Fruit fly (Drosophila melanogaster) whole organism, embryonic: ENCODE measurements around the gene rgn.

Experiments
- B-H2 ChIP-seq: fragments of 200-800 bp; sonication (Bioruptor generic); optimal IDR thresholded peaks from 2 replicates; lab custom pipeline; 2018; ENCODE audit warnings: missing biosample characterization, mild to moderate bottlenecking, missing genetic modification characterization
- BEAF-32 ChIP-seq: fragments of 200-800 bp; sonication (Bioruptor generic); optimal IDR thresholded peaks from 3 replicates; lab custom pipeline; 2017; ENCODE audit warnings: missing biosample characterization, missing genetic modification characterization, mild to moderate bottlenecking, moderate library complexity, missing genetic modification reagents
- CG10959 ChIP-seq: fragments of 200-800 bp; sonication (Bioruptor generic); IDR thresholded peaks from 2 replicates; pipeline ENCODE4 v1.3.6; 2022; ENCODE audit warnings: missing biosample characterization, missing genetic modification characterization
- CG11456 ChIP-seq: fragments of 200-800 bp; sonication (Bioruptor generic); IDR thresholded peaks from 3 replicates; pipeline ENCODE4 v1.3.6; 2022; ENCODE audit warnings: missing biosample characterization, missing genetic modification characterization
- CG12155 ChIP-seq: fragments of 200-800 bp; sonication (Bioruptor generic); optimal IDR thresholded peaks from 3 replicates; lab custom pipeline; 2016; ENCODE audit warnings: missing biosample characterization, missing genetic modification characterization
- CG12769 ChIP-seq: fragments of 200-800 bp; sonication (Bioruptor generic); optimal IDR thresholded peaks from 2 replicates; lab custom pipeline; 2019; ENCODE audit warnings: missing biosample characterization, mild to moderate bottlenecking, missing genetic modification characterization, moderate library complexity
- CG14667 ChIP-seq: fragments of 200-800 bp; sonication (Bioruptor generic); IDR thresholded peaks from 2 replicates; pipeline ENCODE4 v1.3.6; 2022; ENCODE audit warnings: missing biosample characterization, missing genetic modification characterization
- CG14710 ChIP-seq: fragments of 200-800 bp; sonication (Bioruptor generic); optimal IDR thresholded peaks from 3 replicates; lab custom pipeline; 2019; ENCODE audit warnings: missing biosample characterization, mild to moderate bottlenecking, missing genetic modification characterization, moderate library complexity
- CG1602 ChIP-seq: fragments of 200-800 bp; sonication (Bioruptor generic); optimal IDR thresholded peaks from 3 replicates; lab custom pipeline; 2016; ENCODE audit warnings: missing biosample characterization, missing genetic modification characterization
- CG2202 ChIP-seq: fragments of 200-800 bp; sonication (Bioruptor generic); optimal IDR thresholded peaks from 2 replicates; lab custom pipeline; 2018; ENCODE audit warnings: missing biosample characterization, mild to moderate bottlenecking, missing genetic modification characterization
- CG31388 ChIP-seq: fragments of 200-800 bp; sonication (Bioruptor generic); optimal IDR thresholded peaks from 2 replicates; lab custom pipeline; 2016; ENCODE audit warnings: missing biosample characterization, missing genetic modification characterization
- CG34376 ChIP-seq: fragments of 200-800 bp; sonication (Bioruptor generic); optimal IDR thresholded peaks from 2 replicates; lab custom pipeline; 2018; ENCODE audit warnings: missing biosample characterization, mild to moderate bottlenecking, missing genetic modification characterization
- CG4328 ChIP-seq: fragments of 200-800 bp; sonication (Bioruptor generic); optimal IDR thresholded peaks from 3 replicates; lab custom pipeline; 2017; ENCODE audit warnings: missing biosample characterization, missing genetic modification reagents, missing genetic modification characterization
- CG4820 ChIP-seq: fragments of 200-800 bp; sonication (Bioruptor generic); optimal IDR thresholded peaks from 3 replicates; lab custom pipeline; 2016; ENCODE audit warnings: missing biosample characterization, missing genetic modification characterization
- CG7745 ChIP-seq: fragments of 200-800 bp; sonication (Bioruptor generic); optimal IDR thresholded peaks from 2 replicates; lab custom pipeline; 2018; ENCODE audit warnings: missing biosample characterization, mild to moderate bottlenecking, missing genetic modification characterization, moderate library complexity
- CG8290 ChIP-seq, 3 experiments: fragments of 200-800 bp; sonication (Bioruptor generic); optimal IDR thresholded peaks; 2 replicates each; lab custom pipeline; 2016 to 2019; ENCODE audit warnings: missing biosample characterization in 3 of 3, missing genetic modification characterization in 3 of 3, mild to moderate bottlenecking in 2 of 3, moderate library complexity in 1 of 3
- Dll ChIP-seq: fragments of 200-800 bp; sonication (Bioruptor generic); IDR thresholded peaks from 4 replicates; pipeline ENCODE4 v1.3.6; 2022; ENCODE audit warnings: missing biosample characterization, missing genetic modification characterization; ENCODE audit not compliant: partially characterized antibody
- Drgx ChIP-seq: fragments of 200-800 bp; sonication (Bioruptor generic); IDR thresholded peaks from 2 replicates; pipeline ENCODE4 v1.3.6; 2022; ENCODE audit warnings: missing biosample characterization, missing genetic modification characterization
- E2f2 ChIP-seq: fragments of 200-800 bp; sonication (Bioruptor generic); IDR thresholded peaks from 2 replicates; pipeline ENCODE4 v1.3.6; 2022; ENCODE audit warnings: missing biosample characterization, missing genetic modification characterization
- Fer2 ChIP-seq: fragments of 200-800 bp; sonication (Bioruptor generic); optimal IDR thresholded peaks from 2 replicates; lab custom pipeline; 2018; ENCODE audit warnings: missing biosample characterization, mild to moderate bottlenecking, missing genetic modification characterization, moderate library complexity
- HHEX ChIP-seq: fragments of 200-800 bp; sonication (Bioruptor generic); optimal IDR thresholded peaks from 3 replicates; lab custom pipeline; 2017; ENCODE audit warnings: missing biosample characterization, mild to moderate bottlenecking, missing genetic modification characterization, missing genetic modification reagents
- HLH54F ChIP-seq: fragments of 200-800 bp; sonication (Bioruptor generic); optimal IDR thresholded peaks from 3 replicates; lab custom pipeline; 2016; ENCODE audit warnings: missing biosample characterization, missing genetic modification characterization
- Hsf ChIP-seq: fragments of 200-800 bp; sonication (Bioruptor generic); optimal IDR thresholded peaks from 3 replicates; lab custom pipeline; 2016; ENCODE audit warnings: missing biosample characterization, missing genetic modification characterization
- Kr ChIP-seq: fragments of 200-800 bp; sonication (Bioruptor generic); optimal IDR thresholded peaks from 2 replicates; lab custom pipeline; 2017; ENCODE audit warnings: missing biosample characterization, mild to moderate bottlenecking, missing genetic modification characterization
- Lhr ChIP-seq: fragments of 200-800 bp; sonication (Bioruptor generic); optimal IDR thresholded peaks from 3 replicates; lab custom pipeline; 2017; ENCODE audit warnings: mild to moderate bottlenecking, missing biosample characterization, missing genetic modification reagents, missing genetic modification characterization
- Ravus ChIP-seq: fragments of 200-800 bp; sonication (Bioruptor generic); IDR thresholded peaks from 2 replicates; pipeline ENCODE4 v1.3.6; 2022; ENCODE audit warnings: missing biosample characterization, missing genetic modification characterization
- Sox100B ChIP-seq: fragments of 200-800 bp; sonication (Bioruptor generic); optimal IDR thresholded peaks from 3 replicates; lab custom pipeline; 2018; ENCODE audit warnings: missing biosample characterization, mild to moderate bottlenecking, missing genetic modification characterization
- Usf ChIP-seq: fragments of 200-800 bp; sonication (Bioruptor generic); optimal IDR thresholded peaks from 2 replicates; lab custom pipeline; 2017; ENCODE audit warnings: missing genotype, missing biosample characterization, missing genetic modification characterization
- amos ChIP-seq: fragments of 200-800 bp; sonication (Bioruptor generic); IDR thresholded peaks from 2 replicates; pipeline ENCODE4 v1.3.6; 2022; ENCODE audit warnings: missing biosample characterization, missing genetic modification characterization; ENCODE audit not compliant: partially characterized antibody
- ap ChIP-seq: fragments of 200-800 bp; sonication (Bioruptor generic); IDR thresholded peaks from 2 replicates; pipeline ENCODE4 v1.3.6; 2022; ENCODE audit warnings: missing biosample characterization, missing genetic modification characterization
- az2 ChIP-seq: fragments of 200-800 bp; sonication (Bioruptor generic); optimal IDR thresholded peaks from 3 replicates; lab custom pipeline; 2016; ENCODE audit warnings: missing biosample characterization, missing genetic modification characterization
- bcd ChIP-seq: fragments of 200-800 bp; sonication (Bioruptor generic); optimal IDR thresholded peaks from 2 replicates; lab custom pipeline; 2017; ENCODE audit warnings: missing biosample characterization, mild to moderate bottlenecking, missing genetic modification characterization
- bowl ChIP-seq: fragments of 200-800 bp; sonication (Bioruptor generic); IDR thresholded peaks from 2 replicates; pipeline ENCODE4 v1.3.6; 2022; ENCODE audit warnings: missing biosample characterization, missing genetic modification characterization
- bsh ChIP-seq, 2 experiments: fragments of 200-800 bp; sonication (Bioruptor generic); optimal IDR thresholded peaks; 2 replicates each; lab custom pipeline; 2017 to 2018; ENCODE audit warnings: mild to moderate bottlenecking in 2 of 2, missing biosample characterization in 2 of 2, missing genetic modification characterization in 2 of 2, moderate library complexity in 1 of 2
- btn ChIP-seq: fragments of 200-800 bp; sonication (Bioruptor generic); optimal IDR thresholded peaks from 2 replicates; lab custom pipeline; 2016; ENCODE audit warnings: missing biosample characterization, missing genetic modification characterization
- chif ChIP-seq, 2 experiments: fragments of 200-800 bp; sonication (Bioruptor generic); optimal IDR thresholded peaks; 3 replicates each; lab custom pipeline; 2016; ENCODE audit warnings: missing biosample characterization in 2 of 2, missing genetic modification characterization in 2 of 2
- chn ChIP-seq: fragments of 200-800 bp; sonication (Bioruptor generic); optimal IDR thresholded peaks from 2 replicates; lab custom pipeline; 2016; ENCODE audit warnings: missing biosample characterization, missing genetic modification characterization
- dimm ChIP-seq: fragments of 200-800 bp; sonication (Bioruptor generic); IDR thresholded peaks from 2 replicates; pipeline ENCODE4 v1.3.6; 2022; ENCODE audit warnings: missing biosample characterization, missing genetic modification characterization
- dmrt99B ChIP-seq: fragments of 200-800 bp; sonication (Bioruptor generic); optimal IDR thresholded peaks from 2 replicates; lab custom pipeline; 2018; ENCODE audit warnings: missing biosample characterization, mild to moderate bottlenecking, missing genetic modification characterization, moderate library complexity
- ewg ChIP-seq: fragments of 200-800 bp; sonication (Bioruptor generic); optimal IDR thresholded peaks from 3 replicates; lab custom pipeline; 2017; ENCODE audit warnings: mild to moderate bottlenecking, missing biosample characterization, missing genetic modification reagents, missing genetic modification characterization
- her ChIP-seq: fragments of 200-800 bp; sonication (Bioruptor generic); optimal IDR thresholded peaks from 2 replicates; lab custom pipeline; 2016; ENCODE audit warnings: missing biosample characterization, missing genetic modification characterization
- inv ChIP-seq: fragments of 200-800 bp; sonication (Bioruptor generic); IDR thresholded peaks from 2 replicates; pipeline ENCODE4 v1.3.6; 2022; ENCODE audit warnings: missing biosample characterization, missing genetic modification characterization; ENCODE audit not compliant: partially characterized antibody
- lbe ChIP-seq: fragments of 200-800 bp; sonication (Bioruptor generic); optimal IDR thresholded peaks from 2 replicates; lab custom pipeline; 2016; ENCODE audit warnings: missing biosample characterization, mild to moderate bottlenecking, missing genetic modification characterization
- mam ChIP-seq: fragments of 200-800 bp; sonication (Bioruptor generic); optimal IDR thresholded peaks from 3 replicates; lab custom pipeline; 2016; ENCODE audit warnings: missing biosample characterization, missing genetic modification characterization
- scrt ChIP-seq: fragments of 200-800 bp; sonication (Bioruptor generic); optimal IDR thresholded peaks from 2 replicates; lab custom pipeline; 2018; ENCODE audit warnings: missing biosample characterization, mild to moderate bottlenecking, missing genetic modification characterization, moderate library complexity
- seq ChIP-seq: fragments of 200-800 bp; sonication (Bioruptor generic); IDR thresholded peaks from 2 replicates; pipeline ENCODE4 v1.3.6; 2022; ENCODE audit warnings: missing biosample characterization, missing genetic modification characterization
- tx ChIP-seq: fragments of 200-800 bp; sonication (Bioruptor generic); optimal IDR thresholded peaks from 2 replicates; lab custom pipeline; 2016; ENCODE audit warnings: missing biosample characterization, missing genetic modification characterization
- unpg ChIP-seq: fragments of 200-800 bp; sonication (Bioruptor generic); optimal IDR thresholded peaks from 3 replicates; lab custom pipeline; 2018; ENCODE audit warnings: missing biosample characterization, mild to moderate bottlenecking, missing genetic modification characterization, moderate library complexity
- wdn ChIP-seq: fragments of 200-800 bp; sonication (Bioruptor generic); IDR thresholded peaks from 2 replicates; pipeline ENCODE4 v1.3.6; 2022; ENCODE audit warnings: missing biosample characterization, missing genetic modification characterization

rgn gene

dm6 chr3L:21382158-21382610, at the start of gene rgn (continued):
- no peak; the same call in 1 of the 2 replicates for TF ChIP-seq amos
- TF ChIP-seq bsh (GFP tag; optimal IDR thresholded peaks at IDR 0.05; lab: Kevin White, UChicago): peak; percentile 40 to 83
- TF ChIP-seq her (GFP tag; lab: Kevin White, UChicago): peak; percentile 44
- TF ChIP-seq Lhr: no peak
- peak; percentile 62 for TF ChIP-seq Hsf (GFP tag; lab: Kevin White, UChicago)
- peak; percentile 78 for TF ChIP-seq scrt (GFP tag; lab: Kevin White, UChicago)
- TF ChIP-seq dmrt99B (tag; lab: Kevin White, UChicago): peak; percentile 84
- no peak for TF ChIP-seq CG14710 (tag; lab: Kevin White, UChicago)
- peak; percentile 74 for TF ChIP-seq CG12155
- peak; percentile 62 for TF ChIP-seq mam (GFP tag; lab: Kevin White, UChicago)
- TF ChIP-seq Kr (GFP tag; lab: Kevin White, UChicago): no peak
- TF ChIP-seq wdn (GFP tag; lab: Robert Waterston, UW): peak; percentile 63
- peak; percentile 19 for TF ChIP-seq B-H2
- peak; percentile 54 for TF ChIP-seq CG4820 (GFP tag; lab: Kevin White, UChicago)
- 0 out of 2 replicates have a peak, but pooled peaks have one; percentile 30 for TF ChIP-seq ap (GFP tag; lab: Robert Waterston, UW)
- peak; percentile 86 for TF ChIP-seq Drgx
- peak; percentile 42 for TF ChIP-seq ewg (GFP tag; lab: Kevin White, UChicago)
- no peak for TF ChIP-seq BEAF-32 (GFP tag; lab: Kevin White, UChicago)
- peak; percentile 82 for TF ChIP-seq HHEX (GFP tag; lab: Kevin White, UChicago)
- no peak for TF ChIP-seq CG2202
- TF ChIP-seq dimm (GFP tag; lab: Robert Waterston, UW): peak; percentile 44; the same call in 1 of the 2 replicates
- TF ChIP-seq Sox100B (GFP tag; lab: Kevin White, UChicago): peak; percentile 71
- no peak for TF ChIP-seq chn
- no peak for TF ChIP-seq CG31388 (GFP tag; lab: Kevin White, UChicago)
- peak; percentile 56 for TF ChIP-seq HLH54F (GFP tag; lab: Kevin White, UChicago)
- TF ChIP-seq CG11456: peak; percentile 79
- peak; percentile 67 for TF ChIP-seq CG12769 (tag; lab: Kevin White, UChicago)
- TF ChIP-seq Usf (GFP tag; lab: Kevin White, UChicago): peak; percentile 59
- TF ChIP-seq CG1602 (GFP tag; lab: Kevin White, UChicago): peak; percentile 67
- peak; percentile 53 for TF ChIP-seq E2f2
- TF ChIP-seq bowl: no peak
- peak; percentile 68 for TF ChIP-seq Fer2 (tag; lab: Kevin White, UChicago)
- TF ChIP-seq seq (GFP tag; lab: Robert Waterston, UW): peak; percentile 71
- peak; percentile 68 for TF ChIP-seq CG34376 (GFP tag; lab: Kevin White, UChicago)
- no peak for TF ChIP-seq CG8290 (GFP tag; optimal IDR thresholded peaks at IDR 0.05; lab: Kevin White, UChicago)
- peak in 1 of 2 experiments; percentile 72 for TF ChIP-seq CG8290 (tag; optimal IDR thresholded peaks at IDR 0.05; lab: Kevin White, UChicago)
- TF ChIP-seq inv (GFP tag; lab: Robert Waterston, UW): no peak
- TF ChIP-seq Dll: no peak
- TF ChIP-seq CG14667 (GFP tag; lab: Robert Waterston, UW): peak; percentile 26; the same call in 1 of the 2 replicates
- peak in 1 of 2 experiments; percentile 18 for TF ChIP-seq chif (GFP tag; optimal IDR thresholded peaks at IDR 0.05; lab: Kevin White, UChicago)
- TF ChIP-seq unpg (GFP tag; lab: Kevin White, UChicago): peak; percentile 78
- TF ChIP-seq CG4328 (GFP tag; lab: Kevin White, UChicago): peak; percentile 14
- TF ChIP-seq Ravus (GFP tag; lab: Robert Waterston, UW): no peak; the same call in none of the 2 replicates
- TF ChIP-seq az2: peak; percentile 59
- peak; percentile 10 for TF ChIP-seq tx (GFP tag; lab: Kevin White, UChicago)
- no peak for TF ChIP-seq btn
- TF ChIP-seq lbe (GFP tag; lab: Kevin White, UChicago): no peak
- no peak for TF ChIP-seq CG10959
- peak; percentile 80 for TF ChIP-seq bcd (GFP tag; lab: Kevin White, UChicago)
- TF ChIP-seq CG7745 (tag; lab: Kevin White, UChicago): no peak
